Worm (Caenorhabditis elegans): ENCODE measurements around the gene str-190.
"Not testable (repeated sequence)": the region's sequence is repeated elsewhere in the genome, so short reads cannot be mapped to it uniquely, and the experiment has no call there.

str-190 gene

ce11 chrV:7449303-7449827 lies 28.9 kb downstream of the str-190 start, which contains the start of gene try-12:
Gene try-12 (plus strand): TSS chrV:7449353.
- TF ChIP-seq him-1 (tag; optimal IDR thresholded peaks at IDR 0.05) (no peak), dao-5 (tag; optimal IDR thresholded peaks at IDR 0.05) (no peak), W03F9.2 (tag; optimal IDR thresholded peaks at IDR 0.05) (no peak)

ce11 chrV:7446965-7447364 lies 31.3 kb downstream of the str-190 start, which contains the start of gene F25E5.5:
Gene F25E5.5 (plus strand): TSS chrV:7447265.
- TF ChIP-seq dao-5 (tag; optimal IDR thresholded peaks at IDR 0.05) (no peak), him-1 (tag; optimal IDR thresholded peaks at IDR 0.05) (no peak), W03F9.2 (tag; optimal IDR thresholded peaks at IDR 0.05) (no peak)

DNA sequence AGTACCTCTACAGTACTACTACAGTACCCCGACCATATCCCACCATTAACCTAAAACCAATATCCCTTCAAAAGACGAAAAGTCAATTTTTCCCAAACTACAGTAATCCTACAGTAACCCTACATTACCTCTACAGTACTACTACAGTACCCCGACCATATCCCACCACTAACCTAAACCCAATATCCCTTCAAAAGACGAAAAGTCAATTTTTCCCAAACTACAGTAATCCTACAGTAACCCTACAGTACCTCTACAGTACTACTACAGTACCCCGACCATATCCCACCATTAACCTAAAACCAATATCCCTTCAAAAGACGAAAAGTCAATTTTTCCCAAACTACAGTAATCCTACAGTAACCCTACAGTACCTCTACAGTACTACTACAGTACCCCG lies 34.0 kb downstream of the str-190 start, which contains the start of gene nhr-141:
nhr-141 (plus strand) TSS at position 331 of the 400 bp plus-strand sequence.
- TF ChIP-seq dao-5, him-1, W03F9.2 (tag; optimal IDR thresholded peaks at IDR 0.05): not testable (repeated sequence)

DNA sequence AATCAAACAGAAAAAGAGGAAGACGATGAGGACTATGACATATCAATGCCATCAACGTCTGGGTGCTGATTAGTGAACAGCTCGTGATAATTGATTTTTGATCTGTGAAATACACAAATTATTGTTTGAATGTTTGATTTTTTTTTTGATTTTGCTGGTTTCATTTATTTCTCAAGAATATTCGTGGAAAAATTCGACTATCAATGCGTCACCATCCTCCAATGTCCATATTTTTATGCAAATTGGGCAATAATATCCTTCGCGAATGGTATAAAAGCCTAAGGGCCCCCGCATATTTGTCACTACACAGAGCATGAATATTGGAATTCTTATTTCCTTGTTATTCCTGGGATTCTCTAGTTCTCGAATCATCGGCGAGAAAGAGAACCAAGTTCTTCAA lies 38.5 kb downstream of the str-190 start, which contains the start of gene try-13:
try-13 (plus strand) TSS at position 301 of the 400 bp plus-strand sequence.
- TF ChIP-seq him-1 (tag; optimal IDR thresholded peaks at IDR 0.05) (no peak), dao-5 (tag; optimal IDR thresholded peaks at IDR 0.05) (no peak), W03F9.2 (tag; optimal IDR thresholded peaks at IDR 0.05) (no peak)

- TF ChIP-seq W03F9.2 (tag; optimal IDR thresholded peaks at IDR 0.05) (no peak), dao-5 (tag; optimal IDR thresholded peaks at IDR 0.05) (no peak), him-1 (tag; optimal IDR thresholded peaks at IDR 0.05) (no peak)
Observed at ce11 chrV:7437985-7438384, 40.3 kb downstream of the str-190 start, which contains the start of gene F25E5.16. Gene F25E5.16 (plus strand): TSS chrV:7438285.

DNA sequence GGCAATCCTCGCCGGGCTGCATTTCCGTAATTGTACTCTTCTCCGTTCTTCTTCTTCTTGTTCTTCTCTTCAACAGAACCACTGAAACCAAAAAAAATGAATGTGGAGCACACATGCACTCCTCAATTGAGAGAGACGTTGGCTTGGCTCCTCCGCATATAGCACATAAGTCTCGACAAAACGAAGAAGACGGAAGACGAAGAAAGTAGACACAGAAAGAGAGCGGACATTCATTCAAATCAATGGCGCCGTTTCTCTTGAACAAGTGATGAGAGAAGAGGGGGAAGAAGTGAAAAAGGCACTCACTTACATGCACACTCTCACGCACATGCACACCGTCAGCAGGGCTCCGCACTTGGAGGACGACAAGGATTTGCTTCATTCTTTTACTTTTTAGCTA lies 40.8 kb downstream of the str-190 start, which contains the start of gene F25E5.9:
F25E5.9 (minus strand) TSS at position 382 of the 400 bp plus-strand sequence.
- TF ChIP-seq dao-5 (tag; optimal IDR thresholded peaks at IDR 0.05) (no peak), him-1 (tag; optimal IDR thresholded peaks at IDR 0.05) (no peak), W03F9.2 (tag; optimal IDR thresholded peaks at IDR 0.05) (no peak)

ce11 chrV:7436911-7437310 lies 41.4 kb downstream of the str-190 start:
- TF ChIP-seq dao-5 (tag; optimal IDR thresholded peaks at IDR 0.05) (no peak), W03F9.2 (tag; optimal IDR thresholded peaks at IDR 0.05) (no peak), him-1 (tag; optimal IDR thresholded peaks at IDR 0.05) (no peak)

- TF ChIP-seq him-1 (tag; optimal IDR thresholded peaks at IDR 0.05) = no peak
- no peak for TF ChIP-seq dao-5 (tag; optimal IDR thresholded peaks at IDR 0.05)
- no peak for TF ChIP-seq W03F9.2 (tag; optimal IDR thresholded peaks at IDR 0.05)
Observed at ce11 chrV:7436509-7436908, 41.8 kb downstream of the str-190 start.

DNA sequence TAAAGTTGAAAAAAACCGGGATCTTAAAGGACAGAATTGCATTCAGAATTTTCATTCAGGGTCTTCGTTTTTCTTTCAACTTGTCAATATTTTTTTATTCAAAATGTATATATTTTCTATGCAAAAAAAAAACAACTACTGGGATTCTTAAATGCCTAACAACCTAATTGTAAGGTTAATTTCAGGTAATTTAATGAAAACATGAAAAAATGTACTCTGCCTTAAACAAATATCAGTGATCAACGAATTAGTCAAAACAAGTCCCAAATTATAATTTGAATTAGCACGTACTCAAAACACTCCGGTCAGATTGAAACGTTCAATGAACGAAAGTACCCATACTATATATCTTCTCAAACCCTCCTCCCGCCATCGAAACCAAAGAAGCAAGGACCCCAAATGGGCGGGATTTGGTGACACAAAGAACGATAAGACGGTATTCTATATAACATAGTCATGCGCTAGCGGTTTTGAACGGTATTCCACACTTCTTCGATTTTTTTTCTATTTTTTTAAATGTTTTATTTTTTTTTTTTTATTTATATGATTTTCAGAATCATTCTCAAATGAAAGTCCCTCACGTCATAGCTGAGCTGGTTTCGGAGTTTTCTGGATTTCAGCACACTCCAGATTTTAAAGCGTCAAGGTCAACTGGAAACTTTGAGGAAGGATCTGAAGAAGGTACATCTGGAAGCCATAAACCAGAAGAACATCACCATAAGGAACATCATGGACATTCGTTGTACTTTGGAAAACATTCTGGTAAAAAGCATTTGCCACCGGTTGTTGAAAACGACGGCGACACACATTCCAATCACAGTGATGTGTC lies 42.7 kb downstream of the str-190 start, which contains the start of the genes ddo-2 and F25E5.8:
ddo-2 (minus strand) TSS at position 330 of the 829 bp plus-strand sequence.
F25E5.8 (plus strand) TSS at position 555 of the 829 bp plus-strand sequence.
- TF ChIP-seq him-1 (tag; optimal IDR thresholded peaks at IDR 0.05) (no peak), dao-5 (tag; optimal IDR thresholded peaks at IDR 0.05) (no peak), W03F9.2 (tag; optimal IDR thresholded peaks at IDR 0.05) (no peak)

DNA sequence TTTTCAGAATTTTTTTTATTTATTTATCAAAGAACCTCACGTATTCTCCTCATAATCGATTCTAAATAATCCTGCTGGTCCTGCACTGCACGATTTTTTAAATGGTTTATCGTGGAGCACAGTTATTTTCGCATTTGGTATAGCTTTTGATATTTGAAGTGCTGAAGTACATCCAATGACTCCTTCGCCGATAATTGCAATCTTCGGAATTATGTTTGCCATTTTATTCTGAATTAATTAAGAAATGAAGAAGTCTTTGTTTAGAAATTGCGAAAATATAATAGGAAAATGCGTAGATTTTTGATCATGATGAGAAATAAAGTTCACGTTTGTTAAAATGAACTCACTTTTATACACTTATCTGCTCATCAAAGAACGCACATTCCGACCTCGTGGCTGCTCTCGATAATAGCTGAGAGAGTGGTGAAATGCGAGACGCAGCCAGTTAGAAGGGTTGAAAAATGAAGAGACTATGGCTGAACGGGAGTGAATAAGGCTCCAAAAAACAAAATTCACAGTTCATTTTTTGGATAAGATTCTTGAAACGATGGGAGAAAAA lies 43.4 kb downstream of the str-190 start:
- no peak for TF ChIP-seq dao-5 (tag; optimal IDR thresholded peaks at IDR 0.05)
- peak; percentile 0 for TF ChIP-seq W03F9.2 (tag; optimal IDR thresholded peaks at IDR 0.05)

ce11 chrV:7432441-7433146 lies 45.7 kb downstream of the str-190 start:
- TF ChIP-seq dao-5 (tag; optimal IDR thresholded peaks at IDR 0.05) (no peak), him-1 (tag; optimal IDR thresholded peaks at IDR 0.05) (no peak), W03F9.2 (tag; optimal IDR thresholded peaks at IDR 0.05) (no peak)

DNA sequence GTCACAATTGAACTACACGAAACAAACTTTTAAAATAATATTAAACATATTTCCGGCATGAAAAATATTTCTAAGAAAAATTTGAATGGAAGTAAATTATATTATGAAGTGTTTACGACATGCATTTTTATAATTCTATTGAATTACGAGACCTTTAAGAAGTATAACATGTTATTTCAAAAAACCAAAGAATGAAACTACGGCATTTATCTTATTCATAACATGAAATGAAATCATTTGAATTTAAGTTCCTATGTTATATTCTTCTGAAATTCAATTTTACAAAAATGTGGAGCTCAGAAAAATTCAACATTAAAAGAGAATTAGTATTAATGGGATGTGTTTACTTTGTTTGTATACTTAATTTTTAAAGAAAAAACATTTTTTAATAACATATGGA lies 47.3 kb downstream of the str-190 start, which contains the start of gene srw-71:
srw-71 (minus strand) TSS at position 101 of the 400 bp plus-strand sequence.
- TF ChIP-seq him-1 (tag; optimal IDR thresholded peaks at IDR 0.05) = no peak
- TF ChIP-seq dao-5 (tag; optimal IDR thresholded peaks at IDR 0.05) = no peak
- no peak for TF ChIP-seq W03F9.2 (tag; optimal IDR thresholded peaks at IDR 0.05)

ce11 chrV:7428880-7429279 lies 49.4 kb downstream of the str-190 start, which contains the start of gene srw-69:
Gene srw-69 (minus strand): TSS chrV:7428980.
- TF ChIP-seq him-1 (tag; optimal IDR thresholded peaks at IDR 0.05) = no peak
- TF ChIP-seq dao-5 (tag; optimal IDR thresholded peaks at IDR 0.05) = no peak
- no peak for TF ChIP-seq W03F9.2 (tag; optimal IDR thresholded peaks at IDR 0.05)

All from whole organism, L4/young adult.